Fruit fly (Drosophila melanogaster): ENCODE data around the gene pcx.

The pcx gene

DNA sequence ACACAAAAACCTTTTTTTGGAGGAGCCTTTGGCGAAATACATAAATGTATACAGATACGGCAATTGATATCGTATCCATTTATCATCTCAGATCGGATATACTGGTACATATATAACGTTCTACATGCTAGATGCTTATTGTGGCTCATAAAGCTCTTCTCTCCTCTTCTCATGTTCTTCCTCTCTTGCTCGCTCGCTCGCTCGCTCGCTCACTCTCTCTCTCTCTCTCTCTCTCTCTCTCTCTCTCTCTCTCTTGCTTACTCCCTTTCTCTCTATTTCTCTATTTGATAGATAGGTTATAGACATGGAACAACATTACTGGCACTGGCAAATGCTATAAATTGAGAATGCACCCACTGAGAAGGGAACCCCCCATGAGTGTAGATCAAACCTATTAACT is 29.9 kb downstream of the pcx start (continued):
- no peak for TF ChIP-seq D (optimal IDR thresholded peaks at IDR 0.05)
- TF ChIP-seq D (GFP tag; optimal IDR thresholded peaks at IDR 0.05): no peak
- no peak for TF ChIP-seq Aef1 (GFP tag; IDR thresholded peaks at IDR 0.05)
- TF ChIP-seq CG7357 (GFP tag; IDR thresholded peaks at IDR 0.05): no peak
- no peak for TF ChIP-seq pnt (GFP tag; optimal IDR thresholded peaks at IDR 0.05)
- TF ChIP-seq CG12744 (GFP tag; optimal IDR thresholded peaks at IDR 0.05): no peak
- TF ChIP-seq CG1832 (GFP tag; optimal IDR thresholded peaks at IDR 0.05): peak; percentile 70
- no peak for TF ChIP-seq Six4 (GFP tag; optimal IDR thresholded peaks at IDR 0.05)
- no peak for TF ChIP-seq bab2 (GFP tag; optimal IDR thresholded peaks at IDR 0.05)
- TF ChIP-seq insv (GFP tag; optimal IDR thresholded peaks at IDR 0.05): no peak

DNA sequence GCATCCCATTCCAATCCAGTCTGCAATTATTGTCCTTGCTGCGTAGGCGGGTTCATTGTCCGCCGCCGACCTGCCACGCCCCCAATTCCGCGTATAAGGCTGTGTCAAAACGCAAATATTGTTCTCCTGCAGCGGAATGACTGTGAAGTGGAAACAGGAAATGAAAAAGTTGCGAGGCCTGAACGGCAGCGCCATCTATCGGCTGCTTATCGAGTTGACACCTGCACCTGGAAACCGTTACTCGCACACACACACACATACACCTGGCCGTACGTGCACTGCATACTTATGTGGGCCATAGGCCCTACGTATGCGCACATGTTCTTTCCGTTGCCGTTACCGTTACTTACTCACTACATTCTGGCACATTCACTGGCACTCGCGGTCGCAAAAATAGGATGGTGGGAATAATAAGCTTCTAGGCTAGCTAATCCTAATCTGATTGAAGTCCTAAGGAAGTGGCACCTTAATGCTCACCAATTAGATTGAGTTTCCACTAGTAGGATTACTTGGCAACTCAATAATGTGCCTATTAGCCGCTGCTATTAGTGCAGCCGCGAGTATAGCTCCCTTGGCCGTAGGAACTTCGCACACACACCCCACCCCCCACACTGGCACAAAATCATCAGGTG is 33.6 kb downstream of the pcx start:
- peak; percentile 56 for TF ChIP-seq lab (GFP tag; optimal IDR thresholded peaks at IDR 0.05)
- peak; percentile 20 for TF ChIP-seq CG2120 (GFP tag; optimal IDR thresholded peaks at IDR 0.05)
- TF ChIP-seq CG14050 (GFP tag; IDR thresholded peaks at IDR 0.05): no peak
- TF ChIP-seq ci (GFP tag; IDR thresholded peaks at IDR 0.05): no peak
- peak; percentile 48 for TF ChIP-seq Ets65A (GFP tag)
- peak; percentile 2 for TF ChIP-seq CG6765 (GFP tag; optimal IDR thresholded peaks at IDR 0.05)
- TF ChIP-seq sob (GFP tag; IDR thresholded peaks at IDR 0.05): no peak
- no peak for TF ChIP-seq CG12391 (tag; optimal IDR thresholded peaks at IDR 0.05)
- no peak for TF ChIP-seq tll (GFP tag; optimal IDR thresholded peaks at IDR 0.05)
- TF ChIP-seq sens (GFP tag): peak; percentile 21
- no peak for TF ChIP-seq CkIIα-i1 (GFP tag; IDR thresholded peaks at IDR 0.05)
- TF ChIP-seq CG2678 (tag; optimal IDR thresholded peaks at IDR 0.05): peak; percentile 0
- TF ChIP-seq gfzf (GFP tag; optimal IDR thresholded peaks at IDR 0.05): no peak
- TF ChIP-seq CTCF (GFP tag; optimal IDR thresholded peaks at IDR 0.05): peak; percentile 84
- TF ChIP-seq Elba2 (GFP tag; optimal IDR thresholded peaks at IDR 0.05): no peak
- 0 out of 3 replicates have a peak, but pooled peaks have one; percentile 25 for TF ChIP-seq dysf (GFP tag; IDR thresholded peaks at IDR 0.05)
- TF ChIP-seq Drgx (GFP tag; IDR thresholded peaks at IDR 0.05): peak; percentile 41; the same call in 1 of the 2 replicates
- no peak for TF ChIP-seq CG15073 (GFP tag; optimal IDR thresholded peaks at IDR 0.05)
- peak; percentile 56 for TF ChIP-seq CG18599 (GFP tag; optimal IDR thresholded peaks at IDR 0.05)
- peak; percentile 43; the same call in 1 of the 2 replicates for TF ChIP-seq CG11696 (GFP tag; IDR thresholded peaks at IDR 0.05)
- TF ChIP-seq CrebB (tag; optimal IDR thresholded peaks at IDR 0.05): no peak
- no peak for TF ChIP-seq Rfx (GFP tag; IDR thresholded peaks at IDR 0.05)
- peak; percentile 6 for TF ChIP-seq unpg (GFP tag; optimal IDR thresholded peaks at IDR 0.05)
- TF ChIP-seq Hr51 (GFP tag; optimal IDR thresholded peaks at IDR 0.05): peak in 1 of 2 experiments; percentile 8
- TF ChIP-seq row (GFP tag; IDR thresholded peaks at IDR 0.05): peak; percentile 15; the same call in 2 of the 3 replicates
- TF ChIP-seq Ets97D (GFP tag; optimal IDR thresholded peaks at IDR 0.05): peak; percentile 54
- TF ChIP-seq Fer1 (GFP tag; optimal IDR thresholded peaks at IDR 0.05): peak; percentile 18
- peak; percentile 7 for TF ChIP-seq CG11504 (tag; optimal IDR thresholded peaks at IDR 0.05)
- peak; percentile 29 for TF ChIP-seq Myb (GFP tag; optimal IDR thresholded peaks at IDR 0.05)
- TF ChIP-seq CG9727 (GFP tag; optimal IDR thresholded peaks at IDR 0.05): peak; percentile 4
- TF ChIP-seq CG8290 (GFP tag; optimal IDR thresholded peaks at IDR 0.05): no peak
- peak in 1 of 2 experiments; percentile 28 for TF ChIP-seq CG8290 (tag; optimal IDR thresholded peaks at IDR 0.05)
- peak; percentile 38 for TF ChIP-seq Hmr (GFP tag; optimal IDR thresholded peaks at IDR 0.05)
- TF ChIP-seq fd3F (GFP tag; optimal IDR thresholded peaks at IDR 0.05): no peak
- TF ChIP-seq cg (GFP tag; optimal IDR thresholded peaks at IDR 0.05): peak; percentile 9
- no peak for TF ChIP-seq TFAM (GFP tag; optimal IDR thresholded peaks at IDR 0.05)
- TF ChIP-seq CG7987 (GFP tag; optimal IDR thresholded peaks at IDR 0.05): no peak
- TF ChIP-seq ttk (GFP tag; IDR thresholded peaks at IDR 0.05): no peak
- peak; percentile 35 for TF ChIP-seq nom (GFP tag; optimal IDR thresholded peaks at IDR 0.05)
- TF ChIP-seq CG17829 (tag; optimal IDR thresholded peaks at IDR 0.05): no peak
